In the genomic region with DNA sequence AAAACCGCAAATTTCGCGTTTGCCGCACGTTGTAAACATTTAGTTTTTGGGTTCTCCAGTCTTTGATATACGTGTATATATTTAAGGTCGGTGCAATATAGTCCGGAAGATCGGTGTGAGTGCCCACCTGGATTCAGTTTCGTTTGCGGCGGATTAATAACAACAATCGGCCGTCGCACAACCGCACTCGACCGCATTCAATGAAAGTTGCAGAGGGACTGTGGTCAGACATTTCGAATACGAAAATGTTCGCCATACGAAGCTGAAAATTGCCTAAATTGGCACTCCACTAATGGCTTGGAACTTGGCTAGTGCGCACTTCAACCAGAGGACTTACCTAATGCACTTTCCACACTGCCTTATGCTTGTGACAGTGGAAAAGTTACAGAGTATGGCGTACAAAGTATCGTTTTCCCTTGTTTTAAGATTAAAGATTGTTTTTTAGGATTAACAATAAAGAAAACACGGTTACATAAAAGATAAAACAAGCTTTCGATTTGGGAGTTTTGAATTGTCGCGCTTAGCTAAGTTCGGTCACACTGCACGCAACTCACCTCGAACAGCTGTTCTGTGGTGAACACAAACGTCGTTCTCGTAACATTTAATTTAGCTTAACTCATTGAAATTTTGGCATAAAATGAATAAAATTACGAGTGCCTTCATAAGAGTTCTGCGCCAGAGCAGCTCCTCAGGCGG, we compare ENCODE assay signal across 4 fruit fly cellular contexts.
TF ChIP-seq lines count a peak whose summit lies in the region.

A gene (minus strand): TSS at position 223 of the 696 bp plus-strand sequence.
A gene (plus strand): TSS at position 525 of the 696 bp plus-strand sequence.

TF ChIP-seq in whole organism, adult, 20 proteins besides CTCF, POLR2A, EP300 and RAD21 (continued from another document):
- TF ChIP-seq CG7101 (tag; optimal IDR thresholded peaks at IDR 0.05; lab: Kevin White, UChicago) (peak; percentile 27), Crg-1 (GFP tag; optimal IDR thresholded peaks at IDR 0.05; lab: Kevin White, UChicago) (peak; percentile 18), toe (GFP tag; optimal IDR thresholded peaks at IDR 0.05; lab: Kevin White, UChicago) (no peak), Clk (GFP tag; optimal IDR thresholded peaks at IDR 0.05; lab: Kevin White, UChicago) (no peak)

TF ChIP-seq in whole organism, embryonic, 481 proteins besides CTCF, POLR2A, EP300 and RAD21 (continued from another document and continues in another):
- no peak for TF ChIP-seq tin (GFP tag; optimal IDR thresholded peaks at IDR 0.05; lab: Kevin White, UChicago)
- no peak for TF ChIP-seq gsb (GFP tag; IDR thresholded peaks at IDR 0.05; lab: Robert Waterston, UW)
- TF ChIP-seq CG12942 (GFP tag; optimal IDR thresholded peaks at IDR 0.05; lab: Kevin White, UChicago) = peak; percentile 6
- peak; percentile 17 for TF ChIP-seq CrebB (tag; optimal IDR thresholded peaks at IDR 0.05; lab: Kevin White, UChicago)
- TF ChIP-seq CG2875 (GFP tag; optimal IDR thresholded peaks at IDR 0.05; lab: Kevin White, UChicago) = no peak
- peak; percentile 65 for TF ChIP-seq D (optimal IDR thresholded peaks at IDR 0.05; lab: Kevin White, UChicago)
- TF ChIP-seq D (GFP tag; optimal IDR thresholded peaks at IDR 0.05; lab: Kevin White, UChicago) = peak; percentile 15
- no peak for TF ChIP-seq dan (GFP tag; IDR thresholded peaks at IDR 0.05; lab: Robert Waterston, UW)
- TF ChIP-seq lmd (GFP tag; IDR thresholded peaks at IDR 0.05; lab: Robert Waterston, UW) = peak; percentile 5; the same call in 1 of the 2 replicates
- TF ChIP-seq grn (GFP tag; optimal IDR thresholded peaks at IDR 0.05; lab: Kevin White, UChicago) = no peak
- no peak for TF ChIP-seq CG3726 (GFP tag; IDR thresholded peaks at IDR 0.05; lab: Robert Waterston, UW)
- peak; percentile 35 for TF ChIP-seq CG7928 (GFP tag; optimal IDR thresholded peaks at IDR 0.05; lab: Kevin White, UChicago)
- no peak for TF ChIP-seq Ada2b (GFP tag; IDR thresholded peaks at IDR 0.05; lab: Robert Waterston, UW)
- TF ChIP-seq CG5180 (GFP tag; optimal IDR thresholded peaks at IDR 0.05; lab: Kevin White, UChicago) = peak; percentile 90
- TF ChIP-seq zen (tag; optimal IDR thresholded peaks at IDR 0.05; lab: Kevin White, UChicago) = peak; percentile 62
- no peak for TF ChIP-seq BtbVII (GFP tag; optimal IDR thresholded peaks at IDR 0.05; lab: Kevin White, UChicago)
- TF ChIP-seq Fer1 (GFP tag; optimal IDR thresholded peaks at IDR 0.05; lab: Kevin White, UChicago) = peak; percentile 39
- peak; percentile 97 for TF ChIP-seq CG17186 (GFP tag; optimal IDR thresholded peaks at IDR 0.05; lab: Kevin White, UChicago)
- peak; percentile 9 for TF ChIP-seq CG8924 (tag; optimal IDR thresholded peaks at IDR 0.05; lab: Kevin White, UChicago)
- no peak for TF ChIP-seq nerfin-1 (tag; optimal IDR thresholded peaks at IDR 0.05; lab: Kevin White, UChicago)
- peak in 1 of 2 experiments; percentile 94 for TF ChIP-seq Pdp1 (GFP tag; optimal IDR thresholded peaks at IDR 0.05; lab: Kevin White, UChicago)
- TF ChIP-seq ewg (GFP tag; optimal IDR thresholded peaks at IDR 0.05; lab: Kevin White, UChicago) = peak; percentile 41
- peak; percentile 57 for TF ChIP-seq bcd (GFP tag; optimal IDR thresholded peaks at IDR 0.05; lab: Kevin White, UChicago)
- no peak for TF ChIP-seq CG15073 (GFP tag; optimal IDR thresholded peaks at IDR 0.05; lab: Kevin White, UChicago)
- no peak for TF ChIP-seq Hr3 (GFP tag; optimal IDR thresholded peaks at IDR 0.05; lab: Kevin White, UChicago)
- 0 out of 2 replicates have a peak, but pooled peaks have one; percentile 12 for TF ChIP-seq nerfin-2 (GFP tag; IDR thresholded peaks at IDR 0.05; lab: Robert Waterston, UW; ENCODE audit: partially characterized antibody)
- no peak for TF ChIP-seq CG32772 (GFP tag; IDR thresholded peaks at IDR 0.05; lab: Robert Waterston, UW)
- 0 out of 3 replicates have a peak, but pooled peaks have one; percentile 31 for TF ChIP-seq CG17361 (GFP tag; IDR thresholded peaks at IDR 0.05; lab: Robert Waterston, UW)
- no peak for TF ChIP-seq pros (GFP tag; optimal IDR thresholded peaks at IDR 0.05; lab: Kevin White, UChicago)
- 0 out of 2 replicates have a peak, but pooled peaks have one; percentile 4 for TF ChIP-seq al (GFP tag; IDR thresholded peaks at IDR 0.05; lab: Robert Waterston, UW)
- no peak for TF ChIP-seq CG10147 (GFP tag; optimal IDR thresholded peaks at IDR 0.05; lab: Kevin White, UChicago)
- TF ChIP-seq CG17802 (tag; optimal IDR thresholded peaks at IDR 0.05; lab: Kevin White, UChicago) = peak; percentile 86
- no peak for TF ChIP-seq CG14050 (GFP tag; IDR thresholded peaks at IDR 0.05; lab: Robert Waterston, UW)
- TF ChIP-seq tll (GFP tag; optimal IDR thresholded peaks at IDR 0.05; lab: Kevin White, UChicago) = peak; percentile 40 to 44
- TF ChIP-seq slbo (GFP tag; IDR thresholded peaks at IDR 0.05; lab: Robert Waterston, UW) = peak; percentile 65
- no peak for TF ChIP-seq org-1 (GFP tag; optimal IDR thresholded peaks at IDR 0.05; lab: Kevin White, UChicago)
- TF ChIP-seq crol (GFP tag; IDR thresholded peaks at IDR 0.05; lab: Robert Waterston, UW) = no peak
- peak; percentile 68 for TF ChIP-seq Myb (GFP tag; optimal IDR thresholded peaks at IDR 0.05; lab: Kevin White, UChicago)
- no peak for TF ChIP-seq fd3F (GFP tag; optimal IDR thresholded peaks at IDR 0.05; lab: Kevin White, UChicago)

TF ChIP-seq in whole organism, prepupa, 60 proteins besides CTCF, POLR2A, EP300 and RAD21 (continued from another document):
- TF ChIP-seq CG6808 (GFP tag; optimal IDR thresholded peaks at IDR 0.05; lab: Kevin White, UChicago) = peak; percentile 20
- TF ChIP-seq Lpt (GFP tag; optimal IDR thresholded peaks at IDR 0.05; lab: Kevin White, UChicago) = no peak
- peak; percentile 10 for TF ChIP-seq lz (GFP tag; optimal IDR thresholded peaks at IDR 0.05; lab: Kevin White, UChicago)
- no peak for TF ChIP-seq net (GFP tag; optimal IDR thresholded peaks at IDR 0.05; lab: Kevin White, UChicago)
- peak; percentile 38 for TF ChIP-seq dsx (GFP tag; optimal IDR thresholded peaks at IDR 0.05; lab: Kevin White, UChicago; ENCODE audit: poor library complexity, severe bottlenecking)
- no peak for TF ChIP-seq dac (GFP tag; optimal IDR thresholded peaks at IDR 0.05; lab: Kevin White, UChicago)
- peak; percentile 29; the same call in 2 of the 3 replicates for TF ChIP-seq eg (GFP tag; IDR thresholded peaks at IDR 0.05; lab: Robert Waterston, UW)
- TF ChIP-seq CG3919 (GFP tag; optimal IDR thresholded peaks at IDR 0.05; lab: Kevin White, UChicago) = peak; percentile 32
- no peak for TF ChIP-seq Hr4 (GFP tag; optimal IDR thresholded peaks at IDR 0.05; lab: Kevin White, UChicago)
- no peak for TF ChIP-seq CG32006 (GFP tag; optimal IDR thresholded peaks at IDR 0.05; lab: Kevin White, UChicago)
- TF ChIP-seq CG9139 (GFP tag; optimal IDR thresholded peaks at IDR 0.05; lab: Kevin White, UChicago) = no peak
- TF ChIP-seq acj6 (GFP tag; optimal IDR thresholded peaks at IDR 0.05; lab: Kevin White, UChicago) = no peak
- TF ChIP-seq salr (GFP tag; optimal IDR thresholded peaks at IDR 0.05; lab: Kevin White, UChicago) = no peak
- no peak for TF ChIP-seq CG3032 (tag; optimal IDR thresholded peaks at IDR 0.05; lab: Kevin White, UChicago)
- TF ChIP-seq CG15336 (GFP tag; IDR thresholded peaks at IDR 0.05; lab: Robert Waterston, UW) = no peak
- TF ChIP-seq fkh (GFP tag; optimal IDR thresholded peaks at IDR 0.05; lab: Kevin White, UChicago) = no peak
- peak; percentile 53 for TF ChIP-seq vri (GFP tag; optimal IDR thresholded peaks at IDR 0.05; lab: Kevin White, UChicago)
- no peak for TF ChIP-seq OdsH (GFP tag; optimal IDR thresholded peaks at IDR 0.05; lab: Kevin White, UChicago)
- peak; percentile 27 for TF ChIP-seq esn (GFP tag; optimal IDR thresholded peaks at IDR 0.05; lab: Kevin White, UChicago)
- TF ChIP-seq ss (GFP tag; optimal IDR thresholded peaks at IDR 0.05; lab: Kevin White, UChicago) = peak in 1 of 2 experiments; percentile 29
- TF ChIP-seq CG11902 (GFP tag; optimal IDR thresholded peaks at IDR 0.05; lab: Kevin White, UChicago) = no peak
- no peak for TF ChIP-seq CG8319 (GFP tag; optimal IDR thresholded peaks at IDR 0.05; lab: Kevin White, UChicago)
- TF ChIP-seq CG6276 (GFP tag; optimal IDR thresholded peaks at IDR 0.05; lab: Kevin White, UChicago) = no peak
- no peak for TF ChIP-seq achi (GFP tag; optimal IDR thresholded peaks at IDR 0.05; lab: Kevin White, UChicago)
- TF ChIP-seq fd85E (GFP tag; optimal IDR thresholded peaks at IDR 0.05; lab: Kevin White, UChicago) = no peak
- TF ChIP-seq CG6854 (GFP tag; optimal IDR thresholded peaks at IDR 0.05; lab: Kevin White, UChicago) = no peak
- TF ChIP-seq Hr38 (GFP tag; optimal IDR thresholded peaks at IDR 0.05; lab: Kevin White, UChicago) = no peak
- no peak for TF ChIP-seq pdm3 (GFP tag; optimal IDR thresholded peaks at IDR 0.05; lab: Kevin White, UChicago)
- TF ChIP-seq CG6163 (GFP tag; IDR thresholded peaks at IDR 0.05; lab: Robert Waterston, UW) = peak; percentile 43; the same call in 1 of the 3 replicates
- no peak for TF ChIP-seq CG10669 (GFP tag; optimal IDR thresholded peaks at IDR 0.05; lab: Kevin White, UChicago)
- TF ChIP-seq CG11762 (GFP tag; optimal IDR thresholded peaks at IDR 0.05; lab: Kevin White, UChicago; ENCODE audit: insufficient read depth) = no peak
- TF ChIP-seq CG8632 (GFP tag; optimal IDR thresholded peaks at IDR 0.05; lab: Kevin White, UChicago) = no peak
- TF ChIP-seq Sox102F (GFP tag; optimal IDR thresholded peaks at IDR 0.05; lab: Kevin White, UChicago) = no peak
- TF ChIP-seq Sox14 (GFP tag; optimal IDR thresholded peaks at IDR 0.05; lab: Kevin White, UChicago) = peak; percentile 36
- peak; percentile 65 for TF ChIP-seq CG1621 (tag; optimal IDR thresholded peaks at IDR 0.05; lab: Kevin White, UChicago)
- no peak for TF ChIP-seq CG8119 (GFP tag; IDR thresholded peaks at IDR 0.05; lab: Robert Waterston, UW)
- TF ChIP-seq Met (GFP tag; optimal IDR thresholded peaks at IDR 0.05; lab: Kevin White, UChicago) = no peak
- no peak for TF ChIP-seq Blimp-1 (GFP tag; optimal IDR thresholded peaks at IDR 0.05; lab: Kevin White, UChicago)
- TF ChIP-seq Hr39 (GFP tag; optimal IDR thresholded peaks at IDR 0.05; lab: Kevin White, UChicago) = peak; percentile 19
- no peak for TF ChIP-seq CG16779 (tag; optimal IDR thresholded peaks at IDR 0.05; lab: Kevin White, UChicago)
- no peak for TF ChIP-seq topi (GFP tag; optimal IDR thresholded peaks at IDR 0.05; lab: Kevin White, UChicago)
TF ChIP-seq in whole organism, prepupa: peak in this region for 15.

TF ChIP-seq in whole organism, wandering third instar larva, 38 proteins besides CTCF, POLR2A, EP300 and RAD21 (continued from another document):
- no peak for TF ChIP-seq dmrt93B (GFP tag; optimal IDR thresholded peaks at IDR 0.05; lab: Kevin White, UChicago)
- TF ChIP-seq CG32264 (GFP tag; optimal IDR thresholded peaks at IDR 0.05; lab: Kevin White, UChicago) = no peak
- TF ChIP-seq foxo (GFP tag; optimal IDR thresholded peaks at IDR 0.05; lab: Kevin White, UChicago) = peak in 1 of 2 experiments; percentile 25
- TF ChIP-seq sage (GFP tag; optimal IDR thresholded peaks at IDR 0.05; lab: Kevin White, UChicago) = no peak
- TF ChIP-seq dl (GFP tag; optimal IDR thresholded peaks at IDR 0.05; lab: Kevin White, UChicago; ENCODE audit: insufficient read depth in 1 of 2, partially characterized antibody in 2 of 2) = no peak
- TF ChIP-seq dsf (GFP tag; optimal IDR thresholded peaks at IDR 0.05; lab: Kevin White, UChicago; ENCODE audit: borderline replicate concordance) = no peak
- TF ChIP-seq Hr83 (GFP tag; optimal IDR thresholded peaks at IDR 0.05; lab: Kevin White, UChicago; ENCODE audit: poor library complexity, severe bottlenecking) = no peak
- peak; percentile 89 for TF ChIP-seq N (GFP tag; optimal IDR thresholded peaks at IDR 0.05; lab: Kevin White, UChicago)
- TF ChIP-seq Rel (GFP tag; optimal IDR thresholded peaks at IDR 0.05; lab: Kevin White, UChicago) = no peak
- TF ChIP-seq Rel (tag; optimal IDR thresholded peaks at IDR 0.05; lab: Kevin White, UChicago) = peak; percentile 23
- TF ChIP-seq sv (GFP tag; optimal IDR thresholded peaks at IDR 0.05; lab: Kevin White, UChicago) = no peak
- TF ChIP-seq fru (GFP tag; optimal IDR thresholded peaks at IDR 0.05; lab: Kevin White, UChicago) = no peak
- peak; percentile 64 for TF ChIP-seq jim (GFP tag; optimal IDR thresholded peaks at IDR 0.05; lab: Kevin White, UChicago)
- peak; percentile 16 for TF ChIP-seq psq (GFP tag; optimal IDR thresholded peaks at IDR 0.05; lab: Kevin White, UChicago)
- no peak for TF ChIP-seq usp (GFP tag; optimal IDR thresholded peaks at IDR 0.05; lab: Kevin White, UChicago)
TF ChIP-seq in whole organism, wandering third instar larva: peak in this region for 14.
